Worm (Caenorhabditis elegans) whole organism, L2 larva: ENCODE data around the gene raga-1.

Experiments used
- aly-2 ChIP-seq: fragments of 150-350 bp; optimal IDR thresholded peaks from 2 replicates; lab custom pipeline; 2014; ENCODE audit warnings: missing biosample characterization, missing genetic modification characterization
- ceh-82 ChIP-seq: fragments of 150-350 bp; optimal IDR thresholded peaks from 2 replicates; lab custom pipeline; 2014; ENCODE audit warnings: missing biosample characterization, missing genetic modification characterization
- fos-1 ChIP-seq: fragments of 150-350 bp; optimal IDR thresholded peaks from 2 replicates; lab custom pipeline; 2014; ENCODE audit warnings: missing biosample characterization, missing genetic modification characterization
- mdl-1 ChIP-seq, 2 experiments: fragments of 150-350 bp in 1 of 2; sonication (generic microtip) in 1 of 2; optimal IDR thresholded peaks; 2 replicates each; lab custom pipeline; 2017; ENCODE audit warnings: missing biosample characterization in 2 of 2, missing genetic modification characterization in 2 of 2
- nhr-23 ChIP-seq: fragments of 150-350 bp; optimal IDR thresholded peaks from 2 replicates; lab custom pipeline; 2014; ENCODE audit warnings: missing biosample characterization, missing genetic modification reagents, missing genetic modification characterization
- unc-62 ChIP-seq: fragments of 150-350 bp; optimal IDR thresholded peaks from 2 replicates; lab custom pipeline; 2014; ENCODE audit warnings: missing biosample characterization, missing genetic modification reagents, missing genetic modification characterization
- ztf-11 ChIP-seq: sonication (generic microtip); optimal IDR thresholded peaks from 2 replicates; lab custom pipeline; 2017; ENCODE audit warnings: missing biosample characterization, missing genetic modification characterization

DNA sequence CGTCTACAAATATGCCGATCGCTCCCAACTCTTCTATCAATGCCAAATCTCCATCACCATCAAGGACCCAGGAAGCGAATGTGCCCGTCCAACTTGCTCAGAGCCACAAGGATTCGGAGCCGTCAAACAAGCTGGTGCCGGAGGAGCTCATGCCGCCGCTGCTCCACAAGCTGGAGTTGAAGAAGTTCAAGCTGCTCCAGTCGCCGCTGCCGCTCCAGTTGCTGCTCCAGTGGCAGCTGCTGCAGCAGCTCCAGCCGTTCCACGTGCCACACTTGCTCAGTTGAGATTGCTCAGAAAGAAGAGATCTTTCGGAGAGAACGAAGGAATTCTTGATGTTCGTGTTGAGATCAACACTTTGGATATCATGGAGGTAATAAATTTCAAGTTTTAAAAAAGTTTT is 30.3 kb upstream of the raga-1 start:
- TF ChIP-seq nhr-23 (tag; lab: Kevin White, UChicago) (no peak), mdl-1 (tag; optimal IDR thresholded peaks at IDR 0.05; lab: Kevin White, UChicago) (no peak), fos-1 (tag; lab: Kevin White, UChicago) (no peak), aly-2 (tag; lab: Kevin White, UChicago) (no peak), ztf-11 (no peak), ceh-82 (tag; lab: Kevin White, UChicago) (no peak), unc-62 (GFP tag; lab: Kevin White, UChicago) (no peak)
